Worm (Caenorhabditis elegans) whole organism, L1 larva: ENCODE data around the gene ugt-17.

Experiments
- C04F5.9 ChIP-seq: sonication (generic microtip); optimal IDR thresholded peaks from 2 replicates; lab custom pipeline; 2016; ENCODE audit warnings: missing genetic modification characterization, missing compliant biosample characterization
- C16A3.4 ChIP-seq: fragments of 150-350 bp; optimal IDR thresholded peaks from 2 replicates; lab custom pipeline; 2014; ENCODE audit warnings: missing biosample characterization, missing genetic modification characterization
- F16B12.6 ChIP-seq: fragments of 150-350 bp; optimal IDR thresholded peaks from 2 replicates; lab custom pipeline; 2014; ENCODE audit warnings: missing biosample characterization, missing genetic modification characterization
- Y116A8C.19 ChIP-seq: sonication (generic microtip); optimal IDR thresholded peaks from 2 replicates; lab custom pipeline; 2016; ENCODE audit warnings: missing compliant biosample characterization, missing genetic modification characterization, borderline replicate concordance
- aha-1 ChIP-seq: fragments of 150-350 bp; optimal IDR thresholded peaks from 2 replicates; lab custom pipeline; 2014; ENCODE audit warnings: missing biosample characterization, missing genetic modification characterization
- ama-1 ChIP-seq: fragments of 150-350 bp; optimal IDR thresholded peaks from 2 replicates; lab custom pipeline; 2014
- blmp-1 ChIP-seq: fragments of 150-350 bp; optimal IDR thresholded peaks from 2 replicates; lab custom pipeline; 2014; ENCODE audit warnings: missing biosample characterization, missing genetic modification characterization
- ceh-63 ChIP-seq: fragments of 200-800 bp; sonication (Bioruptor generic); optimal IDR thresholded peaks from 2 replicates; lab custom pipeline; 2018; ENCODE audit warnings: mild to moderate bottlenecking, missing genetic modification characterization, missing compliant biosample characterization
- dsc-1 ChIP-seq: sonication (generic microtip); optimal IDR thresholded peaks from 2 replicates; lab custom pipeline; 2016; ENCODE audit warnings: mild to moderate bottlenecking, missing genetic modification characterization, missing compliant biosample characterization
- efl-3 ChIP-seq: fragments of 200-800 bp; sonication (Bioruptor generic); optimal IDR thresholded peaks from 2 replicates; lab custom pipeline; 2018; ENCODE audit warnings: mild to moderate bottlenecking, missing genetic modification characterization, missing compliant biosample characterization
- fkh-10 ChIP-seq: sonication (generic microtip); optimal IDR thresholded peaks from 2 replicates; lab custom pipeline; 2017; ENCODE audit warnings: missing biosample characterization, missing genetic modification reagents, missing genetic modification characterization
- fkh-4 ChIP-seq: sonication (generic microtip); optimal IDR thresholded peaks from 2 replicates; lab custom pipeline; 2016; ENCODE audit warnings: missing compliant biosample characterization, missing genetic modification characterization, borderline replicate concordance
- hlh-17 ChIP-seq: fragments of 200-800 bp; sonication (Bioruptor generic); optimal IDR thresholded peaks from 2 replicates; lab custom pipeline; 2018; ENCODE audit warnings: missing genetic modification characterization, mild to moderate bottlenecking, missing compliant biosample characterization, moderate library complexity, borderline replicate concordance
- hpl-2 ChIP-seq: fragments of 150-350 bp; optimal IDR thresholded peaks from 2 replicates; lab custom pipeline; 2014; ENCODE audit warnings: missing biosample characterization, missing genetic modification reagents, missing genetic modification characterization
- irx-1 ChIP-seq: sonication (generic microtip); optimal IDR thresholded peaks from 2 replicates; lab custom pipeline; 2016; ENCODE audit warnings: missing genetic modification characterization, missing compliant biosample characterization
- isw-1 ChIP-seq: fragments of 200-800 bp; sonication (Bioruptor generic); IDR thresholded peaks from 2 replicates; pipeline ENCODE4 v1.3.6; 2022; ENCODE audit warnings: missing genetic modification characterization, missing compliant biosample characterization
- jun-1 ChIP-seq: fragments of 150-350 bp; optimal IDR thresholded peaks from 2 replicates; lab custom pipeline; 2014; ENCODE audit warnings: missing biosample characterization, missing genetic modification reagents, missing genetic modification characterization
- lin-39 ChIP-seq: fragments of 150-350 bp; optimal IDR thresholded peaks from 2 replicates; lab custom pipeline; 2014; ENCODE audit warnings: missing biosample characterization, missing genetic modification reagents, missing genetic modification characterization
- nhr-11 ChIP-seq: fragments of 150-350 bp; optimal IDR thresholded peaks from 2 replicates; lab custom pipeline; 2014; ENCODE audit warnings: missing biosample characterization, missing genetic modification characterization
- nhr-47 ChIP-seq: sonication (generic microtip); optimal IDR thresholded peaks from 2 replicates; lab custom pipeline; 2016; ENCODE audit warnings: mild to moderate bottlenecking, missing genetic modification characterization, moderate library complexity, missing compliant biosample characterization
- nhr-71 ChIP-seq: sonication (generic microtip); optimal IDR thresholded peaks from 2 replicates; lab custom pipeline; 2016; ENCODE audit warnings: mild to moderate bottlenecking, missing genetic modification characterization, moderate library complexity, missing compliant biosample characterization
- nhr-84 ChIP-seq: sonication (generic microtip); optimal IDR thresholded peaks from 2 replicates; lab custom pipeline; 2017; ENCODE audit warnings: missing biosample characterization, missing genetic modification characterization
- pag-3 ChIP-seq: sonication (generic microtip); optimal IDR thresholded peaks from 2 replicates; lab custom pipeline; 2017; ENCODE audit warnings: missing genetic modification characterization, mild to moderate bottlenecking, missing compliant biosample characterization, antibody characterized with exemption, borderline replicate concordance; ENCODE audit not compliant: insufficient read depth
- pqm-1 ChIP-seq: sonication (generic microtip); optimal IDR thresholded peaks from 3 replicates; lab custom pipeline; 2017; ENCODE audit warnings: missing biosample characterization, missing genetic modification characterization
- snpc-4 ChIP-seq: fragments of 150-350 bp; optimal IDR thresholded peaks from 2 replicates; lab custom pipeline; 2014; ENCODE audit warnings: missing biosample characterization, missing genetic modification characterization
- sptf-1 ChIP-seq: fragments of 150-350 bp; optimal IDR thresholded peaks from 2 replicates; lab custom pipeline; 2014; ENCODE audit warnings: missing biosample characterization, missing genetic modification characterization
- tlp-1 ChIP-seq: fragments of 150-350 bp; optimal IDR thresholded peaks from 2 replicates; lab custom pipeline; 2014; ENCODE audit warnings: missing biosample characterization, missing genetic modification characterization
- unc-30 ChIP-seq: sonication (generic microtip); optimal IDR thresholded peaks from 2 replicates; lab custom pipeline; 2017; ENCODE audit warnings: missing biosample characterization, missing genetic modification characterization
- unc-62 ChIP-seq: fragments of 150-350 bp; optimal IDR thresholded peaks from 2 replicates; lab custom pipeline; 2014; ENCODE audit warnings: missing biosample characterization, missing genetic modification reagents, missing genetic modification characterization
- unc-98 ChIP-seq: fragments of 200-800 bp; sonication (Bioruptor generic); IDR thresholded peaks from 2 replicates; pipeline ENCODE4 v1.3.6; 2022; ENCODE audit warnings: missing genetic modification characterization, missing compliant biosample characterization
- vab-15 ChIP-seq: sonication (generic microtip); optimal IDR thresholded peaks from 2 replicates; lab custom pipeline; 2017; ENCODE audit warnings: missing genotype, mild to moderate bottlenecking, missing genetic modification characterization, missing compliant biosample characterization
- xbp-1 ChIP-seq: sonication (generic microtip); optimal IDR thresholded peaks from 2 replicates; lab custom pipeline; 2016; ENCODE audit warnings: missing genetic modification characterization, missing compliant biosample characterization
- zip-4 ChIP-seq: fragments of 200-800 bp; sonication (Bioruptor generic); optimal IDR thresholded peaks from 2 replicates; lab custom pipeline; 2018; ENCODE audit warnings: mild to moderate bottlenecking, missing genetic modification characterization, moderate library complexity, missing compliant biosample characterization

ugt-17 gene

ce11 chrV:10072721-10073120 is 32.0 kb downstream of the ugt-17 start:
- TF ChIP-seq efl-3 (GFP tag; lab: Kevin White, UChicago) (no peak), zip-4 (GFP tag; lab: Kevin White, UChicago) (no peak), nhr-84 (tag; lab: Kevin White, UChicago) (no peak), ceh-63 (GFP tag; lab: Kevin White, UChicago) (no peak), blmp-1 (tag; lab: Kevin White, UChicago) (no peak), pag-3 (no peak), vab-15 (no peak), jun-1 (tag; lab: Kevin White, UChicago) (no peak), ama-1 (lab: Kevin White, UChicago) (no peak), pqm-1 (tag; lab: Kevin White, UChicago) (no peak), xbp-1 (tag; lab: Kevin White, UChicago) (no peak), aha-1 (tag; lab: Kevin White, UChicago) (no peak), C04F5.9 (tag; lab: Kevin White, UChicago) (no peak), F16B12.6 (tag; lab: Kevin White, UChicago) (no peak), C16A3.4 (tag; lab: Kevin White, UChicago) (no peak), irx-1 (no peak), nhr-71 (tag; lab: Kevin White, UChicago) (no peak)

DNA sequence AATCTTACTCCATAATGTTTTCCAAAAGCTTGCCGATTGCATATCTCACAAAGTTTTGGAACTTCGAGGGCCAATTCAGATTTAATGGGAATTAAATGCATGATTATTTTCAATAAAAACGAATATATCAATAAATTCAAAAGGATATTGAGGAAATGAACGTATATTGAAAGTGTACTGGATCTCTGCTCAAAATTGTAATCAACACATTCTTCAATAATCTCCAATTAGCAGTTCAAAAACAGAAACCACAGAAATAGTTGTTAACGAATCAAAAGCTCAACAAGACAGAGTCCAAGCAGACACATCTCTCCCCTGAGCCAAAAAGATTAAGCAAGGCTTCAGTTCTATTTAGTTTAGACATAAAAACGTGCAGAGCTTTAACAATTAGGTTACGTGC is 34.2 kb downstream of the ugt-17 start, which contains the start of gene nhr-192:
Gene nhr-192 (minus strand): TSS at position 101 of the 400 bp plus-strand sequence.
- no peak for TF ChIP-seq ceh-63 (GFP tag; lab: Kevin White, UChicago)
- TF ChIP-seq nhr-11 (tag; lab: Kevin White, UChicago) = no peak
- no peak for TF ChIP-seq hpl-2 (GFP tag; lab: Kevin White, UChicago)
- no peak for TF ChIP-seq lin-39 (tag; lab: Kevin White, UChicago)
- no peak for TF ChIP-seq unc-98 (GFP tag; lab: Robert Waterston, UW)

ce11 chrV:10066769-10067168 is 38.0 kb downstream of the ugt-17 start, which contains the start of gene npr-39:
TSS of gene npr-39 (plus strand) at chrV:10067069.
- TF ChIP-seq nhr-84 (tag; lab: Kevin White, UChicago) (no peak), unc-62 (no peak), F16B12.6 (tag; lab: Kevin White, UChicago) (no peak)

- TF ChIP-seq zip-4 (GFP tag; lab: Kevin White, UChicago) = no peak
- no peak for TF ChIP-seq fkh-10 (GFP tag; lab: Kevin White, UChicago)
- TF ChIP-seq tlp-1 (tag; lab: Kevin White, UChicago) = no peak
- peak; percentile 93 for TF ChIP-seq dsc-1
- TF ChIP-seq fkh-4 (tag; lab: Kevin White, UChicago) = peak; percentile 84
- TF ChIP-seq hlh-17 = no peak
Measured at ce11 chrV:10065679-10066078, 39.1 kb downstream of the ugt-17 start.

- TF ChIP-seq dsc-1 = no peak
- no peak for TF ChIP-seq tlp-1 (tag; lab: Kevin White, UChicago)
- no peak for TF ChIP-seq Y116A8C.19 (tag; lab: Kevin White, UChicago)
- TF ChIP-seq vab-15 = no peak
- TF ChIP-seq fkh-10 (GFP tag; lab: Kevin White, UChicago) = no peak
- no peak for TF ChIP-seq lin-39 (tag; lab: Kevin White, UChicago)
- no peak for TF ChIP-seq sptf-1 (tag; lab: Kevin White, UChicago)
- no peak for TF ChIP-seq snpc-4
- TF ChIP-seq isw-1 (GFP tag; lab: Robert Waterston, UW) = no peak
- no peak for TF ChIP-seq hpl-2 (GFP tag; lab: Kevin White, UChicago)
- TF ChIP-seq unc-30 = no peak
- no peak for TF ChIP-seq nhr-47 (tag; lab: Kevin White, UChicago)
- no peak for TF ChIP-seq C04F5.9 (tag; lab: Kevin White, UChicago)
- no peak for TF ChIP-seq F16B12.6 (tag; lab: Kevin White, UChicago)
- no peak for TF ChIP-seq fkh-4 (tag; lab: Kevin White, UChicago)
Measured at ce11 chrV:10064221-10064620, 40.5 kb downstream of the ugt-17 start, which contains the start of gene fipr-13. TSS of gene fipr-13 (plus strand) at chrV:10064521.
